Worm (Caenorhabditis elegans) whole organism, L4/young adult: ENCODE results near the gene K09E9.1.

ENCODE experiments used
- W03F9.2 ChIP-seq: fragments of 150-350 bp; optimal IDR thresholded peaks from 2 replicates; lab custom pipeline; 2014; ENCODE audit warnings: missing biosample characterization, missing genetic modification characterization
- dao-5 ChIP-seq: sonication (generic microtip); optimal IDR thresholded peaks from 2 replicates; lab custom pipeline; 2016; ENCODE audit warnings: missing genotype, missing genetic modification characterization, moderate library complexity, missing compliant biosample characterization
- him-1 ChIP-seq: sonication (generic microtip); optimal IDR thresholded peaks from 2 replicates; lab custom pipeline; 2016; ENCODE audit warnings: missing genotype, missing genetic modification reagents, missing genetic modification characterization, missing compliant biosample characterization

The K09E9.1 gene

ce11 chrX:15654969-15655368 lies 34.7 kb downstream of the K09E9.1 start:
- no peak for TF ChIP-seq dao-5
- TF ChIP-seq him-1 (tag; lab: Kevin White, UChicago): no peak
- TF ChIP-seq W03F9.2 (tag; lab: Kevin White, UChicago): no peak

ce11 chrX:15655623-15656022 lies 35.3 kb downstream of the K09E9.1 start:
- TF ChIP-seq dao-5 (no peak), W03F9.2 (tag; lab: Kevin White, UChicago) (no peak), him-1 (tag; lab: Kevin White, UChicago) (no peak)

ce11 chrX:15657773-15658172 lies 37.5 kb downstream of the K09E9.1 start:
- TF ChIP-seq W03F9.2 (tag; lab: Kevin White, UChicago) (no peak), him-1 (tag; lab: Kevin White, UChicago) (no peak), dao-5 (no peak)

- TF ChIP-seq dao-5 (no peak), W03F9.2 (tag; lab: Kevin White, UChicago) (no peak), him-1 (tag; lab: Kevin White, UChicago) (no peak)
Measured at ce11 chrX:15659561-15659960, 39.3 kb downstream of the K09E9.1 start.

ce11 chrX:15663740-15664139 lies 43.4 kb downstream of the K09E9.1 start:
- no peak for TF ChIP-seq dao-5
- TF ChIP-seq W03F9.2 (tag; lab: Kevin White, UChicago): no peak
- no peak for TF ChIP-seq him-1 (tag; lab: Kevin White, UChicago)

ce11 chrX:15666169-15666811 lies 46.0 kb downstream of the K09E9.1 start, which contains the start of gene pcdr-1:
TSS of gene pcdr-1 (plus strand) at chrX:15666761.
- TF ChIP-seq him-1 (tag; lab: Kevin White, UChicago) (no peak), dao-5 (no peak), W03F9.2 (tag; lab: Kevin White, UChicago) (no peak)

- no peak for TF ChIP-seq him-1 (tag; lab: Kevin White, UChicago)
- TF ChIP-seq W03F9.2 (tag; lab: Kevin White, UChicago): no peak
- TF ChIP-seq dao-5: no peak
Measured at ce11 chrX:15668053-15668599, 47.8 kb downstream of the K09E9.1 start.

ce11 chrX:15668695-15669094 lies 48.4 kb downstream of the K09E9.1 start:
- TF ChIP-seq dao-5 (no peak), W03F9.2 (tag; lab: Kevin White, UChicago) (no peak), him-1 (tag; lab: Kevin White, UChicago) (no peak)

ce11 chrX:15675622-15676021 lies 55.3 kb downstream of the K09E9.1 start, which contains the start of gene F59D12.2:
TSS of gene F59D12.2 (minus strand) at chrX:15675722.
- TF ChIP-seq W03F9.2 (tag; lab: Kevin White, UChicago) (no peak), dao-5 (no peak), him-1 (tag; lab: Kevin White, UChicago) (no peak)
